Worm (Caenorhabditis elegans) whole organism, young adult: Measurements from ENCODE around the gene decr-1.1.
A peak's percentile ranks its signal among the peaks of the same experiment; 100 is the strongest.

ENCODE experiments used
- B0019.2 ChIP-seq: fragments of 200-800 bp; sonication (Bioruptor generic); conservative IDR thresholded peaks from 2 replicates; pipeline ENCODE4 v1.3.6; 2022; ENCODE audit warnings: missing genetic modification reagents, missing genetic modification characterization, missing compliant biosample characterization
- B0336.3 ChIP-seq: fragments of 200-800 bp; sonication (Bioruptor generic); IDR thresholded peaks from 2 replicates; pipeline ENCODE4 v1.3.6; 2022; ENCODE audit warnings: missing genetic modification characterization, missing compliant biosample characterization
- C17E4.6 ChIP-seq: fragments of 200-800 bp; sonication (Bioruptor generic); IDR thresholded peaks from 2 replicates; pipeline ENCODE4 v1.3.6; 2022; ENCODE audit warnings: missing genetic modification reagents, missing genetic modification characterization, missing compliant biosample characterization
- D2030.7 ChIP-seq: fragments of 200-800 bp; sonication (Bioruptor generic); IDR thresholded peaks from 2 replicates; pipeline ENCODE4 v1.3.6; 2022; ENCODE audit warnings: missing genetic modification reagents, missing genetic modification characterization, missing compliant biosample characterization
- F22D6.2 ChIP-seq: sonication (generic microtip); optimal IDR thresholded peaks from 2 replicates; lab custom pipeline; 2016; ENCODE audit warnings: mild to moderate bottlenecking, missing genetic modification characterization, missing compliant biosample characterization
- F23B12.7 ChIP-seq: sonication (generic microtip); optimal IDR thresholded peaks from 2 replicates; lab custom pipeline; 2017; ENCODE audit warnings: missing genetic modification characterization, mild to moderate bottlenecking, missing compliant biosample characterization, antibody characterized with exemption, moderate library complexity; ENCODE audit not compliant: insufficient read depth
- F39B2.1 ChIP-seq: fragments of 200-800 bp; sonication (Bioruptor generic); IDR thresholded peaks from 2 replicates; pipeline ENCODE4 v1.3.6; 2022; ENCODE audit warnings: missing genetic modification reagents, missing genetic modification characterization, missing compliant biosample characterization
- F52B5.7 ChIP-seq: sonication (generic microtip); optimal IDR thresholded peaks from 2 replicates; lab custom pipeline; 2016; ENCODE audit warnings: mild to moderate bottlenecking, missing genetic modification characterization, missing compliant biosample characterization
- T07F8.4 ChIP-seq: sonication (generic microtip); optimal IDR thresholded peaks from 2 replicates; lab custom pipeline; 2016; ENCODE audit warnings: mild to moderate bottlenecking, missing genetic modification characterization, moderate library complexity, missing compliant biosample characterization
- T26A5.8 ChIP-seq: sonication (generic microtip); optimal IDR thresholded peaks from 2 replicates; lab custom pipeline; 2016; ENCODE audit warnings: missing genetic modification characterization, missing compliant biosample characterization
- Y53F4B.3 ChIP-seq: fragments of 200-800 bp; sonication (Bioruptor generic); IDR thresholded peaks from 2 replicates; pipeline ENCODE4 v1.3.6; 2022; ENCODE audit warnings: missing genetic modification reagents, missing genetic modification characterization, missing compliant biosample characterization
- Y67H2A.10 ChIP-seq: fragments of 200-800 bp; sonication (Bioruptor generic); conservative IDR thresholded peaks from 2 replicates; pipeline ENCODE4 v1.3.6; 2022; ENCODE audit warnings: missing genetic modification reagents, missing genetic modification characterization, missing compliant biosample characterization
- Y79H2A.3 ChIP-seq: fragments of 200-800 bp; sonication (Bioruptor generic); conservative IDR thresholded peaks from 2 replicates; pipeline ENCODE4 v1.3.6; 2022; ENCODE audit warnings: missing genetic modification reagents, missing genetic modification characterization, missing compliant biosample characterization
- Y95B8A.8 ChIP-seq: fragments of 200-800 bp; sonication (Bioruptor generic); IDR thresholded peaks from 2 replicates; pipeline ENCODE4 v1.3.6; 2022; ENCODE audit warnings: missing genetic modification reagents, missing genetic modification characterization, missing compliant biosample characterization
- ama-1 ChIP-seq, 3 experiments: fragments of 150-350 bp in 1 of 3; sonication (generic microtip) in 2 of 3; optimal IDR thresholded peaks; 2 replicates each; lab custom pipeline; 2014 to 2018; ENCODE audit warnings: missing biosample characterization in 2 of 3, missing genetic modification characterization in 2 of 3, missing genetic modification reagents in 2 of 3
- atf-7 ChIP-seq: sonication (generic microtip); optimal IDR thresholded peaks from 2 replicates; lab custom pipeline; 2017; ENCODE audit warnings: mild to moderate bottlenecking, missing genetic modification characterization, missing compliant biosample characterization
- attf-5 ChIP-seq: fragments of 200-800 bp; sonication (Bioruptor generic); optimal IDR thresholded peaks from 2 replicates; lab custom pipeline; 2018; ENCODE audit warnings: mild to moderate bottlenecking, missing genetic modification characterization, missing compliant biosample characterization
- attf-6 ChIP-seq: fragments of 200-800 bp; sonication (Bioruptor generic); IDR thresholded peaks from 2 replicates; pipeline ENCODE4 v1.3.6; 2022; ENCODE audit warnings: missing genetic modification reagents, missing genetic modification characterization, missing compliant biosample characterization
- bed-1 ChIP-seq: fragments of 200-800 bp; sonication (Bioruptor generic); IDR thresholded peaks from 2 replicates; pipeline ENCODE4 v1.3.6; 2022; ENCODE audit warnings: missing genetic modification reagents, missing genetic modification characterization, missing compliant biosample characterization
- ccch-3 ChIP-seq: fragments of 200-800 bp; sonication (Bioruptor generic); optimal IDR thresholded peaks from 2 replicates; lab custom pipeline; 2018; ENCODE audit warnings: mild to moderate bottlenecking, missing genetic modification characterization, missing compliant biosample characterization
- cebp-1 ChIP-seq, 2 experiments: fragments of 200-800 bp in 1 of 2; sonication (Bioruptor generic) in 1 of 2; sonication (generic microtip) in 1 of 2; IDR thresholded peaks in 1 of 2; optimal IDR thresholded peaks in 1 of 2; 2 replicates each; pipeline versions ENCODE4 v1.3.6 to Lab custom; 2017 to 2022; ENCODE audit warnings: missing compliant biosample characterization in 2 of 2, missing genetic modification characterization in 2 of 2, mild to moderate bottlenecking in 1 of 2, missing genetic modification reagents in 1 of 2, moderate library complexity in 1 of 2
- ceh-27 ChIP-seq: fragments of 200-800 bp; sonication (Bioruptor generic); optimal IDR thresholded peaks from 2 replicates; lab custom pipeline; 2018; ENCODE audit warnings: mild to moderate bottlenecking, missing genetic modification characterization, moderate library complexity, missing compliant biosample characterization
- ceh-91 ChIP-seq: fragments of 200-800 bp; sonication (Bioruptor generic); IDR thresholded peaks from 2 replicates; pipeline ENCODE4 v1.3.6; 2022; ENCODE audit warnings: missing genetic modification reagents, missing genetic modification characterization, missing compliant biosample characterization
- chd-7 ChIP-seq: sonication (generic microtip); optimal IDR thresholded peaks from 2 replicates; lab custom pipeline; 2016; ENCODE audit warnings: mild to moderate bottlenecking, missing genetic modification characterization, moderate library complexity, missing compliant biosample characterization
- dpff-1 ChIP-seq: sonication (generic microtip); optimal IDR thresholded peaks from 2 replicates; lab custom pipeline; 2017; ENCODE audit warnings: mild to moderate bottlenecking, missing genetic modification characterization, missing compliant biosample characterization
- dpl-1 ChIP-seq: fragments of 150-350 bp; optimal IDR thresholded peaks from 2 replicates; lab custom pipeline; 2014; ENCODE audit warnings: missing biosample characterization, missing genetic modification reagents, missing genetic modification characterization
- egl-18 ChIP-seq: fragments of 200-800 bp; sonication (Bioruptor generic); IDR thresholded peaks from 2 replicates; pipeline ENCODE4 v1.3.6; 2022; ENCODE audit warnings: missing genetic modification reagents, missing genetic modification characterization, missing compliant biosample characterization
- egrh-3 ChIP-seq: fragments of 200-800 bp; sonication (Bioruptor generic); IDR thresholded peaks from 2 replicates; pipeline ENCODE4 v1.3.6; 2022; ENCODE audit warnings: missing genetic modification reagents, missing genetic modification characterization, missing compliant biosample characterization
- ets-4 ChIP-seq: fragments of 200-800 bp; sonication (Bioruptor generic); optimal IDR thresholded peaks from 2 replicates; lab custom pipeline; 2018; ENCODE audit warnings: mild to moderate bottlenecking, missing genetic modification characterization, missing compliant biosample characterization
- gei-17 ChIP-seq: fragments of 200-800 bp; sonication (Bioruptor generic); optimal IDR thresholded peaks from 2 replicates; lab custom pipeline; 2018; ENCODE audit warnings: mild to moderate bottlenecking, missing genetic modification characterization, missing compliant biosample characterization
- hlh-12 ChIP-seq: sonication (generic microtip); optimal IDR thresholded peaks from 2 replicates; lab custom pipeline; 2016; ENCODE audit warnings: missing genetic modification characterization, missing compliant biosample characterization
- hlh-26 ChIP-seq: fragments of 200-800 bp; sonication (Bioruptor generic); conservative IDR thresholded peaks from 2 replicates; pipeline ENCODE4 v1.3.6; 2022; ENCODE audit warnings: missing genetic modification reagents, missing genetic modification characterization, missing compliant biosample characterization
- lin-40 ChIP-seq: sonication (generic microtip); optimal IDR thresholded peaks from 2 replicates; lab custom pipeline; 2016; ENCODE audit warnings: missing genetic modification characterization, mild to moderate bottlenecking, missing compliant biosample characterization, missing genotype, missing genetic modification reagents
- lsl-1 ChIP-seq: fragments of 200-800 bp; sonication (Bioruptor generic); optimal IDR thresholded peaks from 2 replicates; lab custom pipeline; 2018; ENCODE audit warnings: mild to moderate bottlenecking, missing genetic modification characterization, moderate library complexity, missing compliant biosample characterization
- madf-3 ChIP-seq: fragments of 200-800 bp; sonication (Bioruptor generic); IDR thresholded peaks from 2 replicates; pipeline ENCODE4 v1.3.6; 2022; ENCODE audit warnings: missing genetic modification reagents, missing genetic modification characterization, missing compliant biosample characterization
- madf-6 ChIP-seq: fragments of 200-800 bp; sonication (Bioruptor generic); IDR thresholded peaks from 2 replicates; pipeline ENCODE4 v1.3.6; 2022; ENCODE audit warnings: missing genetic modification reagents, missing genetic modification characterization, missing compliant biosample characterization
- madf-8 ChIP-seq: fragments of 200-800 bp; sonication (Bioruptor generic); conservative IDR thresholded peaks from 2 replicates; pipeline ENCODE4 v1.3.6; 2022; ENCODE audit warnings: missing genetic modification reagents, missing genetic modification characterization, missing compliant biosample characterization
- mes-4 ChIP-seq: sonication (generic microtip); optimal IDR thresholded peaks from 2 replicates; lab custom pipeline; 2016; ENCODE audit warnings: missing genotype, missing genetic modification characterization, missing compliant biosample characterization
- nfyb-1 ChIP-seq: fragments of 200-800 bp; sonication (Bioruptor generic); IDR thresholded peaks from 2 replicates; pipeline ENCODE4 v1.3.6; 2022; ENCODE audit warnings: missing genetic modification reagents, missing genetic modification characterization, missing compliant biosample characterization
- nhr-179 ChIP-seq: sonication (generic microtip); optimal IDR thresholded peaks from 2 replicates; lab custom pipeline; 2016; ENCODE audit warnings: mild to moderate bottlenecking, missing genetic modification characterization, missing compliant biosample characterization
- nhr-27 ChIP-seq: fragments of 200-800 bp; sonication (Bioruptor generic); optimal IDR thresholded peaks from 2 replicates; lab custom pipeline; 2018; ENCODE audit warnings: mild to moderate bottlenecking, missing genetic modification characterization, moderate library complexity, missing compliant biosample characterization
- nhr-90 ChIP-seq: sonication (generic microtip); optimal IDR thresholded peaks from 2 replicates; lab custom pipeline; 2016; ENCODE audit warnings: missing genotype, mild to moderate bottlenecking, missing genetic modification characterization, missing compliant biosample characterization
- sea-2 ChIP-seq: fragments of 200-800 bp; sonication (Bioruptor generic); IDR thresholded peaks from 2 replicates; pipeline ENCODE4 v1.3.6; 2022; ENCODE audit warnings: missing genetic modification characterization, missing compliant biosample characterization
- somi-1 ChIP-seq: fragments of 200-800 bp; sonication (Bioruptor generic); optimal IDR thresholded peaks from 2 replicates; lab custom pipeline; 2018; ENCODE audit warnings: mild to moderate bottlenecking, missing genetic modification characterization, missing compliant biosample characterization
- tbp1 ChIP-seq: fragments of 200-800 bp; sonication (Bioruptor generic); optimal IDR thresholded peaks from 2 replicates; lab custom pipeline; 2018; ENCODE audit warnings: mild to moderate bottlenecking, missing genetic modification characterization, missing compliant biosample characterization
- tbx-9 ChIP-seq: sonication (generic microtip); optimal IDR thresholded peaks from 2 replicates; lab custom pipeline; 2016; ENCODE audit warnings: borderline replicate concordance, missing genetic modification characterization, inconsistent platforms, missing compliant biosample characterization
- unc-62 ChIP-seq: fragments of 150-350 bp; optimal IDR thresholded peaks from 2 replicates; lab custom pipeline; 2014; ENCODE audit warnings: missing biosample characterization, missing genetic modification reagents, missing genetic modification characterization
- ztf-18 ChIP-seq: sonication (generic microtip); optimal IDR thresholded peaks from 2 replicates; lab custom pipeline; 2016; ENCODE audit warnings: missing genotype, mild to moderate bottlenecking, missing genetic modification characterization, missing compliant biosample characterization
- ztf-3 ChIP-seq: fragments of 200-800 bp; sonication (Bioruptor generic); optimal IDR thresholded peaks from 2 replicates; lab custom pipeline; 2018; ENCODE audit warnings: mild to moderate bottlenecking, missing genetic modification characterization, missing compliant biosample characterization

The decr-1.1 gene

DNA sequence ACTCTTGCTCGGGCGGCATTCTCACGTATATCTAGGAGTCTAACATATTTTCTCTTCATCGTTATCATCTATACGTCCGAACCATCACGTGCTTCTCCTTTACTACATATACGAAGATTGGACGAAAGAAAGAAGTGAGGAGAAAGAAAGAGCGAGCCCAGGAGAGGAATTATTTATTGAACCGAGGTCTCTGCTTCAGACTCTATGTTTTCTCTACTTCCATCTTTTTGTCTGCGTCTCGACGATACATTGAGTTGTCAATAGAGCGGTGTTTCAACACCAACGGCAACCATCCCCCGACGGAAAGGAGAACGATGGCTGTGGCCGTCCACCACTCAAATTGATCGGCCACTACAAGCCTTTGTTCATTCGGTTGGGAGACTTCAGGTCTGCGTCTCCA lies 7.2 kb downstream of the decr-1.1 start (continued):
- TF ChIP-seq ccch-3 (GFP tag; lab: Kevin White, UChicago) (no peak), B0336.3 (GFP tag; lab: Robert Waterston, UW) (peak; percentile 39; the same call in 1 of the 2 replicates), tbx-9 (tag; lab: Kevin White, UChicago) (no peak), cebp-1 (GFP tag; IDR thresholded peaks at IDR 0.05; lab: Robert Waterston, UW) (peak; percentile 72; the same call in 1 of the 2 replicates), cebp-1 (tag; optimal IDR thresholded peaks at IDR 0.05; lab: Kevin White, UChicago) (peak; percentile 88), gei-17 (GFP tag; lab: Kevin White, UChicago) (no peak), ztf-18 (peak; percentile 48), ceh-91 (GFP tag; lab: Robert Waterston, UW) (no peak), lsl-1 (GFP tag; lab: Kevin White, UChicago) (no peak), egrh-3 (no peak), D2030.7 (GFP tag; lab: Robert Waterston, UW) (no peak), ama-1 (optimal IDR thresholded peaks at IDR 0.05; lab: Kevin White, UChicago) (peak; percentile 12), ama-1 (GFP tag; optimal IDR thresholded peaks at IDR 0.05; lab: Kevin White, UChicago) (no peak), C17E4.6 (GFP tag; lab: Robert Waterston, UW) (no peak), dpl-1 (GFP tag; lab: Kevin White, UChicago) (peak; percentile 1), hlh-12 (tag; lab: Kevin White, UChicago) (no peak), atf-7 (tag; lab: Kevin White, UChicago) (no peak), nhr-179 (tag; lab: Kevin White, UChicago) (no peak), lin-40 (tag; lab: Kevin White, UChicago) (peak; percentile 62), madf-8 (GFP tag; lab: Robert Waterston, UW) (no peak), Y67H2A.10 (GFP tag; lab: Robert Waterston, UW) (no peak), F22D6.2 (tag; lab: Kevin White, UChicago) (no peak), madf-6 (GFP tag; lab: Robert Waterston, UW) (no peak), Y95B8A.8 (GFP tag; lab: Robert Waterston, UW) (peak; percentile 73; the same call in 1 of the 2 replicates), chd-7 (no peak), mes-4 (tag; lab: Kevin White, UChicago) (no peak), ets-4 (GFP tag; lab: Kevin White, UChicago) (no peak), B0019.2 (GFP tag; lab: Robert Waterston, UW) (no peak), Y79H2A.3 (no peak), egl-18 (no peak), F23B12.7 (peak; percentile 70), dpff-1 (tag; lab: Kevin White, UChicago) (no peak), hlh-26 (GFP tag; lab: Robert Waterston, UW) (no peak), attf-6 (GFP tag; lab: Robert Waterston, UW) (no peak), bed-1 (GFP tag; lab: Robert Waterston, UW) (no peak), Y53F4B.3 (no peak), tbp1 (GFP tag; lab: Kevin White, UChicago) (peak; percentile 22), F52B5.7 (tag; lab: Kevin White, UChicago) (no peak), madf-3 (GFP tag; lab: Robert Waterston, UW) (no peak), unc-62 (peak; percentile 44), nhr-27 (no peak), T26A5.8 (tag; lab: Kevin White, UChicago) (no peak), attf-5 (GFP tag; lab: Kevin White, UChicago) (peak; percentile 93), ztf-3 (no peak), nfyb-1 (no peak), ceh-27 (GFP tag; lab: Kevin White, UChicago) (peak; percentile 76), somi-1 (GFP tag; lab: Kevin White, UChicago) (peak; percentile 20), sea-2 (no peak), F39B2.1 (GFP tag; lab: Robert Waterston, UW) (no peak), T07F8.4 (tag; lab: Kevin White, UChicago) (no peak), nhr-90 (peak; percentile 23)
